Worm (Caenorhabditis elegans) whole organism, L2 larva: ENCODE data around the gene Y9C9A.13.

ENCODE experiments used
- C34F6.9 ChIP-seq: fragments of 150-350 bp; optimal IDR thresholded peaks from 2 replicates; lab custom pipeline; 2014; ENCODE audit warnings: missing biosample characterization, missing genetic modification characterization
- R02D3.7 ChIP-seq: fragments of 150-350 bp; optimal IDR thresholded peaks from 2 replicates; lab custom pipeline; 2014; ENCODE audit warnings: missing biosample characterization, missing genetic modification characterization
- Y55F3AM.14 ChIP-seq: fragments of 200-800 bp; sonication (Bioruptor generic); optimal IDR thresholded peaks from 2 replicates; lab custom pipeline; 2018; ENCODE audit warnings: mild to moderate bottlenecking, missing genetic modification characterization, missing compliant biosample characterization
- ZK546.5 ChIP-seq: sonication (generic microtip); optimal IDR thresholded peaks from 2 replicates; lab custom pipeline; 2017; ENCODE audit warnings: missing biosample characterization, missing genetic modification characterization
- alr-1 ChIP-seq: fragments of 150-350 bp; optimal IDR thresholded peaks from 2 replicates; lab custom pipeline; 2014; ENCODE audit warnings: missing biosample characterization, missing genetic modification characterization
- aly-2 ChIP-seq: fragments of 150-350 bp; optimal IDR thresholded peaks from 2 replicates; lab custom pipeline; 2014; ENCODE audit warnings: missing biosample characterization, missing genetic modification characterization
- ama-1 ChIP-seq: fragments of 150-350 bp; optimal IDR thresholded peaks from 2 replicates; lab custom pipeline; 2018; ENCODE audit warnings: inconsistent platforms
- ceh-16 ChIP-seq: fragments of 150-350 bp; optimal IDR thresholded peaks from 2 replicates; lab custom pipeline; 2014; ENCODE audit warnings: missing biosample characterization, missing genetic modification characterization
- ceh-82 ChIP-seq: fragments of 150-350 bp; optimal IDR thresholded peaks from 2 replicates; lab custom pipeline; 2014; ENCODE audit warnings: missing biosample characterization, missing genetic modification characterization
- dmd-4 ChIP-seq: sonication (generic microtip); optimal IDR thresholded peaks from 2 replicates; lab custom pipeline; 2017; ENCODE audit warnings: missing biosample characterization, missing genetic modification characterization
- elt-1 ChIP-seq: fragments of 150-350 bp; optimal IDR thresholded peaks from 2 replicates; lab custom pipeline; 2014; ENCODE audit warnings: missing biosample characterization, missing genetic modification characterization
- elt-3 ChIP-seq: sonication (generic microtip); optimal IDR thresholded peaks from 2 replicates; lab custom pipeline; 2017; ENCODE audit warnings: missing biosample characterization, missing genetic modification characterization
- fos-1 ChIP-seq: fragments of 150-350 bp; optimal IDR thresholded peaks from 2 replicates; lab custom pipeline; 2014; ENCODE audit warnings: missing biosample characterization, missing genetic modification characterization
- gmeb-1 ChIP-seq: fragments of 150-350 bp; optimal IDR thresholded peaks from 2 replicates; lab custom pipeline; 2014; ENCODE audit warnings: missing biosample characterization, missing genetic modification characterization
- lin-11 ChIP-seq: fragments of 150-350 bp; sonication (generic microtip); optimal IDR thresholded peaks from 2 replicates; lab custom pipeline; 2014; ENCODE audit warnings: missing biosample characterization, missing genetic modification characterization, inconsistent platforms, mixed read lengths
- lin-39 ChIP-seq: fragments of 150-350 bp; optimal IDR thresholded peaks from 2 replicates; lab custom pipeline; 2014; ENCODE audit warnings: missing biosample characterization, missing genetic modification reagents, missing genetic modification characterization
- mab-5 ChIP-seq: fragments of 150-350 bp; optimal IDR thresholded peaks from 2 replicates; lab custom pipeline; 2014; ENCODE audit warnings: missing biosample characterization, missing genetic modification characterization
- mbf-1 ChIP-seq: sonication (generic microtip); optimal IDR thresholded peaks from 2 replicates; lab custom pipeline; 2017; ENCODE audit warnings: missing biosample characterization, missing genetic modification characterization
- nhr-10 ChIP-seq: sonication (generic microtip); optimal IDR thresholded peaks from 2 replicates; lab custom pipeline; 2017; ENCODE audit warnings: missing biosample characterization, missing genetic modification characterization
- nhr-12 ChIP-seq: fragments of 150-350 bp; optimal IDR thresholded peaks from 2 replicates; lab custom pipeline; 2014; ENCODE audit warnings: missing biosample characterization, missing genetic modification characterization
- nhr-129 ChIP-seq: fragments of 150-350 bp; optimal IDR thresholded peaks from 2 replicates; lab custom pipeline; 2014; ENCODE audit warnings: missing biosample characterization, missing genetic modification characterization
- nhr-21 ChIP-seq: fragments of 150-350 bp; optimal IDR thresholded peaks from 2 replicates; lab custom pipeline; 2014; ENCODE audit warnings: missing biosample characterization, missing genetic modification characterization
- nhr-23 ChIP-seq: fragments of 150-350 bp; optimal IDR thresholded peaks from 2 replicates; lab custom pipeline; 2014; ENCODE audit warnings: missing biosample characterization, missing genetic modification reagents, missing genetic modification characterization
- nhr-25 ChIP-seq: fragments of 150-350 bp; sonication (generic microtip); optimal IDR thresholded peaks from 3 replicates; lab custom pipeline; 2014; ENCODE audit warnings: missing biosample characterization, missing genetic modification characterization
- nhr-6 ChIP-seq: fragments of 150-350 bp; optimal IDR thresholded peaks from 2 replicates; lab custom pipeline; 2014; ENCODE audit warnings: missing biosample characterization, missing genetic modification characterization
- sem-4 ChIP-seq: fragments of 150-350 bp; optimal IDR thresholded peaks from 2 replicates; lab custom pipeline; 2014; ENCODE audit warnings: missing biosample characterization, missing genetic modification reagents, missing genetic modification characterization
- skn-1 ChIP-seq: sonication (generic microtip); optimal IDR thresholded peaks from 2 replicates; lab custom pipeline; 2017; ENCODE audit warnings: missing biosample characterization, missing genetic modification characterization
- sma-3 ChIP-seq: sonication (generic microtip); optimal IDR thresholded peaks from 2 replicates; lab custom pipeline; 2016; ENCODE audit warnings: missing genetic modification reagents, missing genetic modification characterization, missing compliant biosample characterization
- sma-9 ChIP-seq, 2 experiments: fragments of 150-350 bp in 1 of 2; sonication (generic microtip) in 1 of 2; optimal IDR thresholded peaks; 2 replicates each; lab custom pipeline; 2014 to 2016; ENCODE audit warnings: missing genetic modification characterization in 2 of 2, mild to moderate bottlenecking in 1 of 2, missing biosample characterization in 1 of 2, missing compliant biosample characterization in 1 of 2, missing genetic modification reagents in 1 of 2, moderate library complexity in 1 of 2
- snpc-4 ChIP-seq: fragments of 150-350 bp; optimal IDR thresholded peaks from 2 replicates; lab custom pipeline; 2014; ENCODE audit warnings: missing biosample characterization, missing genetic modification characterization
- unc-55 ChIP-seq: fragments of 150-350 bp; sonication (generic microtip); optimal IDR thresholded peaks from 3 replicates; lab custom pipeline; 2014; ENCODE audit warnings: missing biosample characterization, missing genetic modification reagents, missing genetic modification characterization
- unc-62 ChIP-seq: fragments of 150-350 bp; optimal IDR thresholded peaks from 2 replicates; lab custom pipeline; 2014; ENCODE audit warnings: missing biosample characterization, missing genetic modification reagents, missing genetic modification characterization
- zag-1 ChIP-seq: fragments of 150-350 bp; optimal IDR thresholded peaks from 2 replicates; lab custom pipeline; 2014; ENCODE audit warnings: missing biosample characterization, missing genetic modification characterization
- ztf-11 ChIP-seq: sonication (generic microtip); optimal IDR thresholded peaks from 2 replicates; lab custom pipeline; 2017; ENCODE audit warnings: missing biosample characterization, missing genetic modification characterization
- ztf-4 ChIP-seq: fragments of 150-350 bp; optimal IDR thresholded peaks from 2 replicates; lab custom pipeline; 2014; ENCODE audit warnings: missing biosample characterization, missing genetic modification characterization

Y9C9A.13 gene

ce11 chrIV:4992089-4992488 is 22.8 kb upstream of the Y9C9A.13 start, which contains the start of gene str-162:
Gene str-162 (plus strand): TSS chrIV:4992389.
- TF ChIP-seq zag-1 (tag; lab: Kevin White, UChicago) (no peak), sma-3 (no peak), Y55F3AM.14 (GFP tag; lab: Kevin White, UChicago) (no peak), nhr-6 (tag; lab: Kevin White, UChicago) (no peak), dmd-4 (tag; lab: Kevin White, UChicago) (no peak), ztf-4 (tag; lab: Kevin White, UChicago) (no peak), ceh-82 (tag; lab: Kevin White, UChicago) (no peak), sem-4 (tag; lab: Kevin White, UChicago) (no peak), nhr-12 (tag; lab: Kevin White, UChicago) (no peak), nhr-25 (tag; lab: Kevin White, UChicago) (no peak), mab-5 (tag; lab: Kevin White, UChicago) (no peak), fos-1 (tag; lab: Kevin White, UChicago) (no peak), alr-1 (no peak), unc-62 (no peak), lin-11 (tag; lab: Kevin White, UChicago) (no peak), gmeb-1 (no peak)

DNA sequence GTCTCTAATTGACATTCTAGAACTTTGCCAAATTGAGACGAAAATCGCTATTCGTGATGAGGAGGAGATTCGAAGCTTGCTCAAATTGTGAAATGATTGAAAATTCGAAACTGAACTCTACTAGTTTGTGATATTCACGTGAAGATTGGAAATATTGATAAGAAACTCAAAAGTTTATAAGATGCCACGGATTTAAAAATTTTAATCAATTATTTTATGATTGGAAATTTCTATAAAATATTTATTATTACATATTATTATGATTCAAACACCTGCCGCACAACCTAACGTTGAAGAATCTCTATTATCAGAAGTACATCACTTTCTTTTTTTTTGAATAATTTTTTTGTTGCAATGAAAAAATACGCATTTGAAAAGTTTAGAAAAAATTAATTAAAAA is 19.2 kb upstream of the Y9C9A.13 start, which contains the start of gene E03H12.7:
Gene E03H12.7, minus strand, starts transcription at position 101 of the 400 bp plus-strand sequence.
- TF ChIP-seq sma-3 (no peak), R02D3.7 (tag; lab: Kevin White, UChicago) (no peak), alr-1 (no peak), elt-1 (tag; lab: Kevin White, UChicago) (no peak), ztf-4 (tag; lab: Kevin White, UChicago) (no peak), sma-9 (GFP tag; optimal IDR thresholded peaks at IDR 0.05; lab: Kevin White, UChicago) (no peak), sma-9 (tag; optimal IDR thresholded peaks at IDR 0.05; lab: Kevin White, UChicago) (no peak)
- TF ChIP-seq, all 48 proteins: peak for 0

- no peak for TF ChIP-seq mbf-1 (tag; lab: Kevin White, UChicago)
- TF ChIP-seq C34F6.9 (tag; lab: Kevin White, UChicago), result no peak
Observed at ce11 chrIV:4986246-4986645, 16.9 kb upstream of the Y9C9A.13 start, which contains the start of gene clec-177. Gene clec-177 (plus strand): TSS chrIV:4986546.

ce11 chrIV:4983746-4984145 is 14.4 kb upstream of the Y9C9A.13 start, which contains the start of gene clec-176:
Gene clec-176 (plus strand): TSS chrIV:4984046.
- TF ChIP-seq ZK546.5 (tag; lab: Kevin White, UChicago) (no peak), nhr-6 (tag; lab: Kevin White, UChicago) (no peak), ztf-4 (tag; lab: Kevin White, UChicago) (no peak), nhr-23 (tag; lab: Kevin White, UChicago) (no peak), nhr-12 (tag; lab: Kevin White, UChicago) (no peak), nhr-10 (no peak), nhr-25 (tag; lab: Kevin White, UChicago) (no peak), elt-3 (tag; lab: Kevin White, UChicago) (no peak), ama-1 (no peak), snpc-4 (tag; lab: Kevin White, UChicago) (no peak), nhr-129 (no peak), ztf-11 (tag; lab: Kevin White, UChicago) (no peak), lin-39 (tag; lab: Kevin White, UChicago) (no peak), gmeb-1 (no peak), aly-2 (tag; lab: Kevin White, UChicago) (no peak)

DNA sequence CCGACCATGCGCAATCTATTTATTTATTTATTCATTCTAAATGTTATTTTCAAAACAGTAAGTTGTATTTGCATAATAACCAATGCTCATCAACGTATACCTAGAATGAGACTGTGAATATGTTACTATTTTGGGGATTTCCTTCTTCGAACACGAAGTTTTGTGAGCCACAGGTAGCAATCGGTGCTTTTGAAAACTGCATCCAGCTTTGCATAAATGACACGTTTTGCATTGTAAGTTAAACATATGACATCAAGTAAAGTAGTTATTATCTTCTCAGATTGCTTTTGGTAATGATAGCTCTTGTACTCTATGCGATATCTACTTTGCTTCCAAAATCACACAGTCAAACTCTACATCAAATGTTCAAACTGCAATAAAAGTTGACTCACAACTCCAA is 13.2 kb upstream of the Y9C9A.13 start, which contains the start of gene E03H12.4:
Gene E03H12.4, plus strand, starts transcription at position 120 of the 400 bp plus-strand sequence.
- TF ChIP-seq ceh-16 (tag; lab: Kevin White, UChicago), result no peak
- TF ChIP-seq zag-1 (tag; lab: Kevin White, UChicago), result no peak
- no peak for TF ChIP-seq unc-55 (GFP tag; lab: Kevin White, UChicago)
- TF ChIP-seq ceh-82 (tag; lab: Kevin White, UChicago), result no peak
- TF ChIP-seq skn-1 (tag; lab: Kevin White, UChicago), result no peak
- TF ChIP-seq sem-4 (tag; lab: Kevin White, UChicago), result no peak
- TF ChIP-seq C34F6.9 (tag; lab: Kevin White, UChicago), result no peak
- TF ChIP-seq ama-1, result no peak
- no peak for TF ChIP-seq nhr-21 (tag; lab: Kevin White, UChicago)
- no peak for TF ChIP-seq dmd-4 (tag; lab: Kevin White, UChicago)
- TF ChIP-seq, all 48 proteins: peak for 0
